Fruit fly (Drosophila melanogaster) whole organism, embryonic: Measurements from ENCODE around the gene Pfdn2.

Source experiments
- Adf1 ChIP-seq: fragments of 200-800 bp; sonication (Bioruptor generic); IDR thresholded peaks from 2 replicates; pipeline ENCODE4 v1.3.6; 2022; ENCODE audit warnings: missing biosample characterization, missing genetic modification characterization
- Atf6 ChIP-seq: fragments of 200-800 bp; sonication (Bioruptor generic); IDR thresholded peaks from 2 replicates; pipeline ENCODE4 v1.3.6; 2022; ENCODE audit warnings: missing biosample characterization, missing genetic modification characterization
- CG10274 ChIP-seq: fragments of 200-800 bp; sonication (Bioruptor generic); optimal IDR thresholded peaks from 3 replicates; lab custom pipeline; 2017; ENCODE audit warnings: missing biosample characterization, mild to moderate bottlenecking, missing genetic modification characterization
- CG10654 ChIP-seq: fragments of 200-800 bp; sonication (Bioruptor generic); optimal IDR thresholded peaks from 2 replicates; lab custom pipeline; 2016; ENCODE audit warnings: missing biosample characterization, missing genetic modification characterization
- CG11085 ChIP-seq: fragments of 200-800 bp; sonication (Bioruptor generic); IDR thresholded peaks from 2 replicates; pipeline ENCODE4 v1.3.6; 2022; ENCODE audit warnings: missing biosample characterization, missing genetic modification characterization
- CG12219 ChIP-seq: fragments of 200-800 bp; sonication (Bioruptor generic); optimal IDR thresholded peaks from 3 replicates; lab custom pipeline; 2018; ENCODE audit warnings: missing biosample characterization, mild to moderate bottlenecking, missing genetic modification characterization
- CG12744 ChIP-seq: fragments of 200-800 bp; sonication (Bioruptor generic); optimal IDR thresholded peaks from 2 replicates; lab custom pipeline; 2016; ENCODE audit warnings: missing biosample characterization, missing genetic modification characterization
- CG13894 ChIP-seq: fragments of 200-800 bp; sonication (Bioruptor generic); optimal IDR thresholded peaks from 3 replicates; lab custom pipeline; 2018; ENCODE audit warnings: missing biosample characterization, mild to moderate bottlenecking, missing genetic modification characterization, moderate library complexity
- CG14667 ChIP-seq: fragments of 200-800 bp; sonication (Bioruptor generic); IDR thresholded peaks from 2 replicates; pipeline ENCODE4 v1.3.6; 2022; ENCODE audit warnings: missing biosample characterization, missing genetic modification characterization
- CG15269 ChIP-seq: fragments of 200-800 bp; sonication (Bioruptor generic); optimal IDR thresholded peaks from 2 replicates; lab custom pipeline; 2018; ENCODE audit warnings: missing biosample characterization, mild to moderate bottlenecking, missing genetic modification characterization, moderate library complexity
- CG1529 ChIP-seq: fragments of 200-800 bp; sonication (Bioruptor generic); optimal IDR thresholded peaks from 3 replicates; lab custom pipeline; 2018; ENCODE audit warnings: missing biosample characterization, missing genetic modification characterization
- CG1647 ChIP-seq: fragments of 200-800 bp; sonication (Bioruptor generic); optimal IDR thresholded peaks from 3 replicates; lab custom pipeline; 2016; ENCODE audit warnings: missing biosample characterization, missing genetic modification characterization
- CG17612 ChIP-seq: fragments of 200-800 bp; sonication (Bioruptor generic); IDR thresholded peaks from 2 replicates; pipeline ENCODE4 v1.3.6; 2022; ENCODE audit warnings: missing biosample characterization, missing genetic modification characterization
- CG1792 ChIP-seq: fragments of 200-800 bp; sonication (Bioruptor generic); optimal IDR thresholded peaks from 2 replicates; lab custom pipeline; 2016; ENCODE audit warnings: missing biosample characterization, missing genetic modification characterization
- CG31388 ChIP-seq: fragments of 200-800 bp; sonication (Bioruptor generic); optimal IDR thresholded peaks from 2 replicates; lab custom pipeline; 2016; ENCODE audit warnings: missing biosample characterization, missing genetic modification characterization
- CG4820 ChIP-seq: fragments of 200-800 bp; sonication (Bioruptor generic); optimal IDR thresholded peaks from 3 replicates; lab custom pipeline; 2016; ENCODE audit warnings: missing biosample characterization, missing genetic modification characterization
- CG5245 ChIP-seq: fragments of 200-800 bp; sonication (Bioruptor generic); optimal IDR thresholded peaks from 3 replicates; lab custom pipeline; 2016; ENCODE audit warnings: missing biosample characterization, missing genetic modification characterization
- Dad ChIP-seq: fragments of 200-800 bp; sonication (Bioruptor generic); optimal IDR thresholded peaks from 3 replicates; lab custom pipeline; 2016; ENCODE audit warnings: missing biosample characterization, missing genetic modification characterization
- Deaf1 ChIP-seq: fragments of 200-800 bp; optimal IDR thresholded peaks from 3 replicates; lab custom pipeline; 2019; ENCODE audit warnings: missing biosample characterization, mild to moderate bottlenecking, missing genetic modification characterization, moderate library complexity
- Dp ChIP-seq: fragments of 200-800 bp; sonication (Bioruptor generic); optimal IDR thresholded peaks from 2 replicates; lab custom pipeline; 2018; ENCODE audit warnings: missing biosample characterization, mild to moderate bottlenecking, missing genetic modification characterization, moderate library complexity
- E2f1 ChIP-seq: fragments of 200-800 bp; sonication (Bioruptor generic); IDR thresholded peaks from 2 replicates; pipeline ENCODE4 v1.3.6; 2022; ENCODE audit warnings: missing biosample characterization, missing genetic modification characterization
- Eip74EF ChIP-seq, 2 experiments: fragments of 200-800 bp in 1 of 2; fragments of >200 bp in 1 of 2; sonication (Bioruptor generic) in 1 of 2; optimal IDR thresholded peaks; 2 replicates each; lab custom pipeline; 2017 to 2019; ENCODE audit warnings: missing biosample characterization in 2 of 2, missing genetic modification characterization in 2 of 2, mild to moderate bottlenecking in 1 of 2, moderate library complexity in 1 of 2
- Ets65A ChIP-seq: fragments of 200-800 bp; sonication (Bioruptor generic); peaks from one replicate; lab custom pipeline; 2016; ENCODE audit warnings: missing biosample characterization, missing genetic modification characterization
- Fer3 ChIP-seq: fragments of 200-800 bp; sonication (Bioruptor generic); optimal IDR thresholded peaks from 2 replicates; lab custom pipeline; 2018; ENCODE audit warnings: missing biosample characterization, mild to moderate bottlenecking, missing genetic modification characterization, moderate library complexity
- Gsc ChIP-seq: fragments of 200-800 bp; sonication (Bioruptor generic); IDR thresholded peaks from 2 replicates; pipeline ENCODE4 v1.3.6; 2022; ENCODE audit warnings: missing biosample characterization, missing genetic modification characterization
- Meics ChIP-seq: fragments of 200-800 bp; sonication (Bioruptor generic); optimal IDR thresholded peaks from 2 replicates; lab custom pipeline; 2017; ENCODE audit warnings: missing biosample characterization, mild to moderate bottlenecking, missing genetic modification characterization
- Neu2 ChIP-seq: fragments of 200-800 bp; sonication (Bioruptor generic); optimal IDR thresholded peaks from 3 replicates; lab custom pipeline; 2016; ENCODE audit warnings: missing biosample characterization, missing genetic modification characterization, borderline replicate concordance
- Nf-YB ChIP-seq: fragments of 200-800 bp; sonication (Bioruptor generic); optimal IDR thresholded peaks from 3 replicates; lab custom pipeline; 2019; ENCODE audit warnings: missing biosample characterization, mild to moderate bottlenecking, missing genetic modification characterization, moderate library complexity
- Oli ChIP-seq: fragments of 200-800 bp; sonication (Bioruptor generic); optimal IDR thresholded peaks from 2 replicates; lab custom pipeline; 2018; ENCODE audit warnings: missing biosample characterization, mild to moderate bottlenecking, missing genetic modification characterization, moderate library complexity
- Ravus ChIP-seq: fragments of 200-800 bp; sonication (Bioruptor generic); IDR thresholded peaks from 2 replicates; pipeline ENCODE4 v1.3.6; 2022; ENCODE audit warnings: missing biosample characterization, missing genetic modification characterization
- Scr ChIP-seq: fragments of 200-800 bp; sonication (Bioruptor generic); IDR thresholded peaks from 2 replicates; pipeline ENCODE4 v1.3.6; 2022; ENCODE audit warnings: missing biosample characterization, missing genetic modification characterization; ENCODE audit not compliant: partially characterized antibody
- Six4 ChIP-seq: fragments of 200-800 bp; sonication (Bioruptor generic); optimal IDR thresholded peaks from 2 replicates; lab custom pipeline; 2016; ENCODE audit warnings: missing biosample characterization, missing genetic modification characterization
- Taf1 ChIP-seq: fragments of 200-800 bp; sonication (Bioruptor generic); IDR thresholded peaks from 2 replicates; pipeline ENCODE4 v1.3.6; 2022; ENCODE audit warnings: missing biosample characterization, missing genetic modification characterization
- Xrp1 ChIP-seq: fragments of 200-800 bp; sonication (Bioruptor generic); IDR thresholded peaks from 2 replicates; pipeline ENCODE4 v1.3.6; 2022; ENCODE audit warnings: missing biosample characterization, missing genetic modification characterization
- bbx ChIP-seq: fragments of 200-800 bp; sonication (Bioruptor generic); IDR thresholded peaks from 2 replicates; pipeline ENCODE4 v1.3.6; 2022; ENCODE audit warnings: missing biosample characterization, missing genetic modification characterization; ENCODE audit not compliant: partially characterized antibody
- bigmax ChIP-seq: fragments of 200-800 bp; sonication (Bioruptor generic); optimal IDR thresholded peaks from 2 replicates; lab custom pipeline; 2018; ENCODE audit warnings: missing biosample characterization, mild to moderate bottlenecking, missing genetic modification characterization
- btn ChIP-seq: fragments of 200-800 bp; sonication (Bioruptor generic); optimal IDR thresholded peaks from 2 replicates; lab custom pipeline; 2016; ENCODE audit warnings: missing biosample characterization, missing genetic modification characterization
- eyg ChIP-seq: fragments of 200-800 bp; sonication (Bioruptor generic); optimal IDR thresholded peaks from 3 replicates; lab custom pipeline; 2016; ENCODE audit warnings: missing biosample characterization, missing genetic modification characterization
- fru ChIP-seq: fragments of >200 bp; optimal IDR thresholded peaks from 2 replicates; lab custom pipeline; 2017
- gcm ChIP-seq: fragments of 200-800 bp; sonication (Bioruptor generic); optimal IDR thresholded peaks from 2 replicates; lab custom pipeline; 2019; ENCODE audit warnings: missing biosample characterization, mild to moderate bottlenecking, missing genetic modification characterization, moderate library complexity
- gsb-n ChIP-seq: fragments of 200-800 bp; sonication (Bioruptor generic); optimal IDR thresholded peaks from 3 replicates; lab custom pipeline; 2018; ENCODE audit warnings: missing biosample characterization, mild to moderate bottlenecking, missing genetic modification characterization
- ham ChIP-seq: fragments of 200-800 bp; sonication (Bioruptor generic); IDR thresholded peaks from 2 replicates; pipeline ENCODE4 v1.3.6; 2022; ENCODE audit warnings: missing biosample characterization, missing genetic modification characterization
- luna ChIP-seq: fragments of 200-800 bp; sonication (Bioruptor generic); optimal IDR thresholded peaks from 2 replicates; lab custom pipeline; 2016; ENCODE audit warnings: missing biosample characterization, missing genetic modification characterization
- nerfin-2 ChIP-seq: fragments of 200-800 bp; sonication (Bioruptor generic); IDR thresholded peaks from 2 replicates; pipeline ENCODE4 v1.3.6; 2022; ENCODE audit warnings: missing biosample characterization, missing genetic modification characterization; ENCODE audit not compliant: partially characterized antibody
- row ChIP-seq: fragments of 200-800 bp; sonication (Bioruptor generic); IDR thresholded peaks from 3 replicates; pipeline ENCODE4 v1.3.6; 2022; ENCODE audit warnings: missing biosample characterization, missing genetic modification characterization
- seq ChIP-seq: fragments of 200-800 bp; sonication (Bioruptor generic); IDR thresholded peaks from 2 replicates; pipeline ENCODE4 v1.3.6; 2022; ENCODE audit warnings: missing biosample characterization, missing genetic modification characterization
- shn ChIP-seq: fragments of 200-800 bp; sonication (Bioruptor generic); optimal IDR thresholded peaks from 3 replicates; lab custom pipeline; 2016; ENCODE audit warnings: missing biosample characterization, missing genetic modification characterization
- ttk ChIP-seq: fragments of 200-800 bp; sonication (Bioruptor generic); IDR thresholded peaks from 2 replicates; pipeline ENCODE4 v2.1.2; 2022; ENCODE audit warnings: missing biosample characterization, missing genetic modification characterization
- unc-4 ChIP-seq: fragments of 200-800 bp; sonication (Bioruptor generic); IDR thresholded peaks from 2 replicates; pipeline ENCODE4 v1.3.6; 2022; ENCODE audit warnings: missing biosample characterization, missing genetic modification characterization; ENCODE audit not compliant: partially characterized antibody
- zen2 ChIP-seq: fragments of 200-800 bp; sonication (Bioruptor generic); IDR thresholded peaks from 3 replicates; pipeline ENCODE4 v1.3.6; 2022; ENCODE audit warnings: missing biosample characterization, missing genetic modification characterization; ENCODE audit not compliant: partially characterized antibody

The Pfdn2 gene

DNA sequence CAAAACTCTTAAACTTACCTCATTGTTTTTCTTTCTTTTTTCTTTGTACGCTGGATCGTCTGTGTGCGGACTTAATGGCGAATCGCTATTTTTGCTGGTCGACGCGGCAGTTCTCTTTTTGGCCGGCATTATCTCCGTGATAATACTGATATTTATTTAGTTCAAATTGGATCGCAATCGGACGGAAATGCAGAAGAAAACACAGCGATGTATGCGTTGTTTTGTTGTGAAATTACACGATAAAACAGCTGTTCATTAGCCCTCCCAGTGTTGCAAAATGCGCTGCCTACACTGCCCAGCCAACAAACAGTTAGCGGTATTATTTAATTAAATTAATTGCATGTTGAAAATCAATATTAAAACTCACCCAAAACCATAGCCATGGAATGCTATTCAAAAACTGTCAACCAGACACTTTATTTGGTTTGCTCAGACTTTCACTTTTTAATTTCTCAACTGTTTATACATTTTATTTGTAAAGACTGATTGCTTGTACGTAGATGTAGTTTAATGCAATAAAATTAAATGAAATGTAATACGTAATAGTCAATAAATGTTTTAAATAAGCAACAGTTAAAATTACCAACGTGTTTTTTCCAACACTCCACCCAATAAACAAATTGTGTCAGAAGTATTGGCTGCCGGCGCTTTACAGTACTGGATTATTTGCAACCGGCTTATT is 23.9 kb upstream of the Pfdn2 start, which contains the start of the genes Irbp18 and APP-BP1 (continued):
- peak; percentile 90 for TF ChIP-seq shn (GFP tag; lab: Kevin White, UChicago)
- TF ChIP-seq Ets65A (GFP tag; lab: Kevin White, UChicago): peak; percentile 99
- TF ChIP-seq Adf1: peak; percentile 72
- peak; percentile 66 for TF ChIP-seq CG14667 (GFP tag; lab: Robert Waterston, UW)
- TF ChIP-seq Deaf1 (tag; lab: Kevin White, UChicago): peak; percentile 74
- TF ChIP-seq Eip74EF (GFP tag; optimal IDR thresholded peaks at IDR 0.05; lab: Kevin White, UChicago): peak in 1 of 2 experiments; percentile 84
- no peak for TF ChIP-seq zen2 (GFP tag; lab: Robert Waterston, UW)
- peak; percentile 82 for TF ChIP-seq CG31388 (GFP tag; lab: Kevin White, UChicago)
- TF ChIP-seq fru (lab: Kevin White, UChicago): no peak
- TF ChIP-seq E2f1: peak; percentile 90
- peak; percentile 79 for TF ChIP-seq eyg (GFP tag; lab: Kevin White, UChicago)
- TF ChIP-seq luna: peak; percentile 91
- no peak for TF ChIP-seq nerfin-2 (GFP tag; lab: Robert Waterston, UW)
- peak; percentile 78 for TF ChIP-seq CG10274 (GFP tag; lab: Kevin White, UChicago)
- peak; percentile 88 for TF ChIP-seq row (GFP tag; lab: Robert Waterston, UW)
- peak; percentile 32 for TF ChIP-seq Dp (GFP tag; lab: Kevin White, UChicago)
- peak; percentile 86 for TF ChIP-seq CG13894
- TF ChIP-seq Meics (GFP tag; lab: Kevin White, UChicago): peak; percentile 94
- TF ChIP-seq Atf6 (GFP tag; lab: Robert Waterston, UW): peak; percentile 89
- TF ChIP-seq CG12744 (GFP tag; lab: Kevin White, UChicago): peak; percentile 94
- peak; percentile 89 for TF ChIP-seq gsb-n (tag; lab: Kevin White, UChicago)
- TF ChIP-seq Scr: no peak
- peak; percentile 91 for TF ChIP-seq CG1792 (GFP tag; lab: Kevin White, UChicago)
- TF ChIP-seq CG10654: peak; percentile 93
- TF ChIP-seq Gsc (GFP tag; lab: Robert Waterston, UW): peak; percentile 58; the same call in 1 of the 2 replicates
- TF ChIP-seq bigmax (GFP tag; lab: Kevin White, UChicago): no peak
- TF ChIP-seq ttk (GFP tag; lab: Robert Waterston, UW): peak; percentile 75
- peak; percentile 90 for TF ChIP-seq Fer3 (tag; lab: Kevin White, UChicago)
- peak; percentile 91 for TF ChIP-seq CG12219
- TF ChIP-seq CG11085 (GFP tag; lab: Robert Waterston, UW): peak; percentile 68; the same call in 1 of the 2 replicates
- peak; percentile 93 for TF ChIP-seq Xrp1 (GFP tag; lab: Robert Waterston, UW)
- TF ChIP-seq CG5245 (GFP tag; lab: Kevin White, UChicago): peak; percentile 87
- TF ChIP-seq Neu2: peak; percentile 56
- peak; percentile 89 for TF ChIP-seq gcm (GFP tag; lab: Kevin White, UChicago)
- peak; percentile 86 for TF ChIP-seq CG1529 (GFP tag; lab: Kevin White, UChicago)
- peak; percentile 87 for TF ChIP-seq seq (GFP tag; lab: Robert Waterston, UW)
- TF ChIP-seq btn (GFP tag; lab: Kevin White, UChicago): peak; percentile 91
- peak; percentile 72 for TF ChIP-seq CG17612
- no peak for TF ChIP-seq ham
- TF ChIP-seq Nf-YB (GFP tag; lab: Kevin White, UChicago): peak; percentile 78
- peak; percentile 94 for TF ChIP-seq Six4
- TF ChIP-seq Taf1 (GFP tag; lab: Robert Waterston, UW): peak; percentile 67
- TF ChIP-seq unc-4 (GFP tag; lab: Robert Waterston, UW): peak; percentile 32; the same call in 1 of the 2 replicates
- TF ChIP-seq Dad (GFP tag; lab: Kevin White, UChicago): peak; percentile 94
- peak; percentile 93 for TF ChIP-seq CG4820 (GFP tag; lab: Kevin White, UChicago)
- TF ChIP-seq CG1647 (GFP tag; lab: Kevin White, UChicago): peak; percentile 91
- TF ChIP-seq CG15269 (tag; lab: Kevin White, UChicago): peak; percentile 93
- peak; percentile 16; the same call in 1 of the 2 replicates for TF ChIP-seq bbx (GFP tag; lab: Robert Waterston, UW)
- TF ChIP-seq Ravus (GFP tag; lab: Robert Waterston, UW): peak; percentile 76
- TF ChIP-seq Oli (tag; lab: Kevin White, UChicago): peak; percentile 93
